Fruit fly (Drosophila melanogaster): ENCODE results near the gene RpS12.

DNA sequence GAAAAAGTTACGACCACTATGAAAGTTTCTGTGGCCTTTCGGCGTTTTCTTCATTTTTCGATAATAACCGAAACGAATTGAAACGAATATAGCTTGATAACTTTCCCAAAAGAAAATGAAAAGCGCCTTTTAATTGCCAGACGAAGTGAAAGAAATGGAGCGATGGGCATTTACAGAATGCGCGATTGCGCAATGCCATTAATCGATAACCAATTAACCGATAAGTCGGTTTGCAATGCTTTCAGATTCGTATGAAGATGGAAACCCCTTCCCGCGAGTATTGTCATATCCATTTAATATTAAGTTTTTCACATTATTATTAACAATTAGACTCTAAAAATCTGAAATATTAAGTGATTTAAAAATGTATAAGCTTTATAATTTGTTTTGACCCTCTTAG, 4.2 kb downstream of the RpS12 start:
- no peak for TF ChIP-seq psq (GFP tag; optimal IDR thresholded peaks at IDR 0.05)
- TF ChIP-seq sv (GFP tag; optimal IDR thresholded peaks at IDR 0.05), result no peak
- TF ChIP-seq tai (GFP tag; optimal IDR thresholded peaks at IDR 0.05), result no peak
- no peak for TF ChIP-seq dmrt93B (GFP tag; optimal IDR thresholded peaks at IDR 0.05)
- TF ChIP-seq CG9705 (GFP tag; optimal IDR thresholded peaks at IDR 0.05), result no peak
- no peak for TF ChIP-seq foxo (GFP tag; optimal IDR thresholded peaks at IDR 0.05)
- TF ChIP-seq HLH106 (tag; optimal IDR thresholded peaks at IDR 0.05), result no peak
- no peak for TF ChIP-seq Hr78 (GFP tag; optimal IDR thresholded peaks at IDR 0.05)
- no peak for TF ChIP-seq Abd-B (GFP tag; optimal IDR thresholded peaks at IDR 0.05)
- TF ChIP-seq Myc (optimal IDR thresholded peaks at IDR 0.05), result no peak
- TF ChIP-seq CrebA (GFP tag; optimal IDR thresholded peaks at IDR 0.05; ENCODE audit: borderline replicate concordance), result no peak
- no peak for TF ChIP-seq Hr83 (GFP tag; optimal IDR thresholded peaks at IDR 0.05; ENCODE audit: poor library complexity, severe bottlenecking)
- TF ChIP-seq br (GFP tag; optimal IDR thresholded peaks at IDR 0.05), result no peak

All from whole organism, wandering third instar larva.